Worm (Caenorhabditis elegans): ENCODE results near the gene F57A8.6.

DNA sequence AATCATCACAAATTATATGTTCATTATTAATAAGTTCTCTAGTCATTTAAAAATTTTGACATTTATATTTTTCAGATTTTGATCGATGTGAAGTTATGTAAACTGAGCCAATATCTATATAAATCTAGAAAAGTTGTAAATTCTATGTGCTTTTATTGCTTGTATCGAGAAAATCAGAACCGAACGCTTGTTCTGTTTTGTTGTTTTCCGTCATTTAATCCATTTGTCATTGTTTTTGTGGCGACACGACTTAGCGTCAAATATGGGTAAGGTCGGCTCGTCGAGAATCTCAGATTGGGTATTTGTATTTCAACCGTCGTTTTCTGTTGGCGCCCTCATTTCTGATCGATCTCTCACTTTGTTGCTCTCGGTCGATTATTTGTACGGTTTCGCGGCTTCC, 40.6 kb upstream of the F57A8.6 start, which contains the start of gene cht-5:
- TF ChIP-seq ama-1 (optimal IDR thresholded peaks at IDR 0.05), result no peak
- TF ChIP-seq ceh-16 (tag; optimal IDR thresholded peaks at IDR 0.05), result no peak
